Fruit fly (Drosophila melanogaster) whole organism, prepupa: Measurements from ENCODE around the gene CG11342.

ENCODE experiments used
- CG10631 ChIP-seq: fragments of 200-800 bp; sonication (Bioruptor generic); optimal IDR thresholded peaks from 2 replicates; lab custom pipeline; 2016; ENCODE audit warnings: missing biosample characterization, missing genetic modification characterization
- CG10669 ChIP-seq: fragments of 200-800 bp; sonication (Bioruptor generic); optimal IDR thresholded peaks from 3 replicates; lab custom pipeline; 2018; ENCODE audit warnings: missing biosample characterization, mild to moderate bottlenecking, missing genetic modification characterization, moderate library complexity
- CG11294 ChIP-seq: fragments of 200-800 bp; sonication (Bioruptor generic); IDR thresholded peaks from 2 replicates; pipeline ENCODE4 v1.3.6; 2022; ENCODE audit warnings: missing biosample characterization, missing genetic modification characterization
- CG11762 ChIP-seq: fragments of 200-800 bp; sonication (Bioruptor generic); optimal IDR thresholded peaks from 3 replicates; lab custom pipeline; 2016; ENCODE audit warnings: missing biosample characterization, missing genetic modification characterization; ENCODE audit not compliant: insufficient read depth
- CG11902 ChIP-seq: fragments of 200-800 bp; sonication (Bioruptor generic); optimal IDR thresholded peaks from 3 replicates; lab custom pipeline; 2016; ENCODE audit warnings: missing biosample characterization, missing genetic modification characterization
- CG15336 ChIP-seq: fragments of 200-800 bp; sonication (Bioruptor generic); IDR thresholded peaks from 2 replicates; pipeline ENCODE4 v1.3.6; 2022; ENCODE audit warnings: missing biosample characterization, missing genetic modification characterization
- CG1621 ChIP-seq: fragments of 200-800 bp; sonication (Bioruptor generic); optimal IDR thresholded peaks from 3 replicates; lab custom pipeline; 2018; ENCODE audit warnings: missing biosample characterization, mild to moderate bottlenecking, missing genetic modification characterization
- CG3032 ChIP-seq: fragments of 200-800 bp; optimal IDR thresholded peaks from 2 replicates; lab custom pipeline; 2019; ENCODE audit warnings: missing biosample characterization, mild to moderate bottlenecking, missing genetic modification characterization, moderate library complexity
- CG31627 ChIP-seq: fragments of 200-800 bp; sonication (Bioruptor generic); optimal IDR thresholded peaks from 3 replicates; lab custom pipeline; 2016; ENCODE audit warnings: missing biosample characterization, missing genetic modification characterization
- CG32006 ChIP-seq: fragments of 200-800 bp; sonication (Bioruptor generic); optimal IDR thresholded peaks from 3 replicates; lab custom pipeline; 2017; ENCODE audit warnings: missing biosample characterization, mild to moderate bottlenecking, missing genetic modification characterization
- CG34406 ChIP-seq: fragments of 200-800 bp; sonication (Bioruptor generic); optimal IDR thresholded peaks from 3 replicates; lab custom pipeline; 2016; ENCODE audit warnings: missing biosample characterization, missing genetic modification characterization
- CG3919 ChIP-seq: fragments of 200-800 bp; sonication (Bioruptor generic); optimal IDR thresholded peaks from 3 replicates; lab custom pipeline; 2016; ENCODE audit warnings: missing biosample characterization, missing genetic modification characterization
- CG6163 ChIP-seq: fragments of 200-800 bp; sonication (Bioruptor generic); IDR thresholded peaks from 3 replicates; pipeline ENCODE4 v1.3.6; 2022; ENCODE audit warnings: missing biosample characterization, missing genetic modification characterization
- CG6792 ChIP-seq: fragments of 200-800 bp; sonication (Bioruptor generic); optimal IDR thresholded peaks from 3 replicates; lab custom pipeline; 2016; ENCODE audit warnings: missing biosample characterization, missing genetic modification characterization
- CG6854 ChIP-seq: fragments of 200-800 bp; sonication (Bioruptor generic); optimal IDR thresholded peaks from 2 replicates; lab custom pipeline; 2017; ENCODE audit warnings: missing biosample characterization, mild to moderate bottlenecking, missing genetic modification characterization
- CG7368 ChIP-seq: fragments of 200-800 bp; sonication (Bioruptor generic); optimal IDR thresholded peaks from 3 replicates; lab custom pipeline; 2016; ENCODE audit warnings: missing biosample characterization, missing genetic modification characterization
- CG8319 ChIP-seq: fragments of 200-800 bp; sonication (Bioruptor generic); optimal IDR thresholded peaks from 3 replicates; lab custom pipeline; 2016; ENCODE audit warnings: missing biosample characterization, missing genetic modification characterization
- CG8632 ChIP-seq: fragments of 200-800 bp; sonication (Bioruptor generic); optimal IDR thresholded peaks from 3 replicates; lab custom pipeline; 2016; ENCODE audit warnings: missing biosample characterization, missing genetic modification characterization
- CG9139 ChIP-seq: fragments of 200-800 bp; sonication (Bioruptor generic); optimal IDR thresholded peaks from 3 replicates; lab custom pipeline; 2017; ENCODE audit warnings: missing biosample characterization, mild to moderate bottlenecking, missing genetic modification characterization
- Eip78C ChIP-seq: fragments of 200-800 bp; sonication (Bioruptor generic); peaks from one replicate; lab custom pipeline; 2016; ENCODE audit warnings: missing biosample characterization, missing genetic modification characterization
- Eip93F ChIP-seq: fragments of 200-800 bp; sonication (Bioruptor generic); optimal IDR thresholded peaks from 2 replicates; lab custom pipeline; 2016; ENCODE audit warnings: missing biosample characterization, mild to moderate bottlenecking, missing genetic modification characterization
- Ets21C ChIP-seq: fragments of 200-800 bp; sonication (Bioruptor generic); optimal IDR thresholded peaks from 3 replicates; lab custom pipeline; 2016; ENCODE audit warnings: missing biosample characterization, missing genetic modification characterization
- Ets96B ChIP-seq: fragments of 200-800 bp; optimal IDR thresholded peaks from 2 replicates; lab custom pipeline; 2019; ENCODE audit warnings: missing biosample characterization, mild to moderate bottlenecking, missing genetic modification characterization, moderate library complexity
- Gug ChIP-seq: fragments of 200-800 bp; sonication (Bioruptor generic); IDR thresholded peaks from 2 replicates; pipeline ENCODE4 v1.3.6; 2022; ENCODE audit warnings: missing biosample characterization, missing genetic modification characterization
- Hr39 ChIP-seq: fragments of 200-800 bp; sonication (Bioruptor generic); optimal IDR thresholded peaks from 2 replicates; lab custom pipeline; 2016; ENCODE audit warnings: missing biosample characterization, missing genetic modification characterization
- Lpt ChIP-seq: fragments of 200-800 bp; sonication (Bioruptor generic); optimal IDR thresholded peaks from 3 replicates; lab custom pipeline; 2016; ENCODE audit warnings: missing biosample characterization, missing genetic modification characterization
- Met ChIP-seq: fragments of 200-800 bp; sonication (Bioruptor generic); optimal IDR thresholded peaks from 3 replicates; lab custom pipeline; 2016; ENCODE audit warnings: missing biosample characterization, missing genetic modification characterization
- OdsH ChIP-seq: fragments of 200-800 bp; sonication (Bioruptor generic); optimal IDR thresholded peaks from 3 replicates; lab custom pipeline; 2016; ENCODE audit warnings: missing biosample characterization, missing genetic modification characterization
- Smox ChIP-seq: fragments of 200-800 bp; sonication (Bioruptor generic); optimal IDR thresholded peaks from 3 replicates; lab custom pipeline; 2016; ENCODE audit warnings: missing biosample characterization, missing genetic modification characterization
- Sox102F ChIP-seq: fragments of 200-800 bp; sonication (Bioruptor generic); optimal IDR thresholded peaks from 2 replicates; lab custom pipeline; 2016; ENCODE audit warnings: missing biosample characterization, mild to moderate bottlenecking, missing genetic modification characterization
- Sox14 ChIP-seq: fragments of 200-800 bp; sonication (Bioruptor generic); optimal IDR thresholded peaks from 3 replicates; lab custom pipeline; 2016; ENCODE audit warnings: missing biosample characterization, missing genetic modification characterization
- Sox15 ChIP-seq: fragments of 200-800 bp; sonication (Bioruptor generic); optimal IDR thresholded peaks from 3 replicates; lab custom pipeline; 2016; ENCODE audit warnings: missing biosample characterization, missing genetic modification characterization
- achi ChIP-seq: fragments of 200-800 bp; sonication (Bioruptor generic); optimal IDR thresholded peaks from 3 replicates; lab custom pipeline; 2016; ENCODE audit warnings: missing biosample characterization, missing genetic modification characterization
- dac ChIP-seq: fragments of 200-800 bp; sonication (Bioruptor generic); optimal IDR thresholded peaks from 2 replicates; lab custom pipeline; 2017; ENCODE audit warnings: missing biosample characterization, mild to moderate bottlenecking, missing genetic modification characterization
- dsx ChIP-seq: fragments of 200-800 bp; optimal IDR thresholded peaks from 3 replicates; lab custom pipeline; 2019; ENCODE audit warnings: missing biosample characterization, mild to moderate bottlenecking, missing genetic modification characterization, moderate library complexity; ENCODE audit not compliant: poor library complexity, severe bottlenecking
- eg ChIP-seq: fragments of 200-800 bp; sonication (Bioruptor generic); IDR thresholded peaks from 3 replicates; pipeline ENCODE4 v1.3.6; 2022; ENCODE audit warnings: missing biosample characterization, missing genetic modification characterization
- esn ChIP-seq: fragments of 200-800 bp; sonication (Bioruptor generic); optimal IDR thresholded peaks from 2 replicates; lab custom pipeline; 2016; ENCODE audit warnings: missing biosample characterization, mild to moderate bottlenecking, missing genetic modification characterization, moderate library complexity
- fd59A ChIP-seq: fragments of 200-800 bp; sonication (Bioruptor generic); optimal IDR thresholded peaks from 2 replicates; lab custom pipeline; 2017; ENCODE audit warnings: missing biosample characterization, mild to moderate bottlenecking, missing genetic modification characterization, missing genetic modification reagents
- fd85E ChIP-seq: fragments of 200-800 bp; sonication (Bioruptor generic); optimal IDR thresholded peaks from 3 replicates; lab custom pipeline; 2016; ENCODE audit warnings: missing biosample characterization, missing genetic modification characterization
- fkh ChIP-seq: fragments of 200-800 bp; sonication (Bioruptor generic); optimal IDR thresholded peaks from 3 replicates; lab custom pipeline; 2017; ENCODE audit warnings: missing biosample characterization, mild to moderate bottlenecking, missing genetic modification characterization, moderate library complexity
- lz ChIP-seq: fragments of 200-800 bp; sonication (Bioruptor generic); optimal IDR thresholded peaks from 3 replicates; lab custom pipeline; 2016; ENCODE audit warnings: missing biosample characterization, missing genetic modification characterization
- salr ChIP-seq, 2 experiments: fragments of 200-800 bp; sonication (Bioruptor generic); optimal IDR thresholded peaks; 3 replicates each; lab custom pipeline; 2016 to 2018; ENCODE audit warnings: missing biosample characterization in 2 of 2, missing genetic modification characterization in 2 of 2, mild to moderate bottlenecking in 1 of 2
- spab ChIP-seq: fragments of 200-800 bp; sonication (Bioruptor generic); optimal IDR thresholded peaks from 2 replicates; lab custom pipeline; 2017; ENCODE audit warnings: missing biosample characterization, mild to moderate bottlenecking, missing genetic modification characterization, missing genetic modification reagents
- ss ChIP-seq, 2 experiments: fragments of 200-800 bp; sonication (Bioruptor generic); optimal IDR thresholded peaks; 2 replicates in 1 of 2; 3 replicates in 1 of 2; lab custom pipeline; 2017 to 2018; ENCODE audit warnings: mild to moderate bottlenecking in 2 of 2, missing biosample characterization in 2 of 2, missing genetic modification characterization in 2 of 2, moderate library complexity in 1 of 2
- svp ChIP-seq: fragments of 200-800 bp; sonication (Bioruptor generic); peaks from one replicate; lab custom pipeline; 2016; ENCODE audit warnings: missing biosample characterization, missing genetic modification characterization
- topi ChIP-seq: fragments of 200-800 bp; sonication (Bioruptor generic); optimal IDR thresholded peaks from 3 replicates; lab custom pipeline; 2016; ENCODE audit warnings: missing biosample characterization, missing genetic modification characterization
- vri ChIP-seq: fragments of 200-800 bp; sonication (Bioruptor generic); optimal IDR thresholded peaks from 3 replicates; lab custom pipeline; 2016; ENCODE audit warnings: missing biosample characterization, mild to moderate bottlenecking, missing genetic modification characterization

Gene CG11342

DNA sequence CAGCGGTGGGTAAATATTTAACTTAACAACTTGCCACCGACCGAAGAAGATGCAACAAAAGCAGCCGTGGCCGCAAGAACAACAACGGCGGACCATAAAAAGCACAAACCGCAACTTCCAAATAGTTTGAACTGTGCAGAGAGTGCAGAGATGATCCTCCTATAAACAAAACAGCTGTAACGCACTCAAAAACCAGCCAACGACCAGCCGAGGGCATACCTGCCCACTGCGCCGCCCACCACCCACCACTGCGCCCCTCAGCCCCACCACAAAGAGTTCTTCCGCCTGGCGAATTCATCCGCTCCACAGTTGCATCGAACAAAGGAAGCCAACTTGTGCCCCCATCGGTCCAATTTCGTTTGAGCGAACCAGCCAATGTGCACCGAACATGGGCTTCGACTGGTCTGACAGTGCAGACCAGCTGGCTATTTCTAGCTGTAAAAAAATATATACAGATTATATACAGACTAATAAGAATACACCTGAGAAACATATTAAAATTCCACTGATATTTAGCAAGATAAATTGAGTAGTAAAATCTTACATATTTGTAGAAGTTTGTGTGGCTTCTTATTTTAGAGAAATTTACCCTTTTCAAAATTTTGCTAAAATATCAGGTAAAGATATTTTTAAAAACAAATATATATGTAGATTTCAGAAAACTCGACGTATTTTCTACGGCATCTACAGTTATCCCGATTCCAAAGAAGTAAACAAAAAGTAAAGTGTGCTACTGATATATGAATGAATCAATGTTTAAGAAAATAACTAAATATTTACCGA lies 16.5 kb upstream of the CG11342 start (continued):
- no peak for TF ChIP-seq dsx (GFP tag; lab: Kevin White, UChicago)
- no peak for TF ChIP-seq CG11902 (GFP tag; lab: Kevin White, UChicago)
- peak; percentile 22 for TF ChIP-seq CG32006
- TF ChIP-seq eg (GFP tag; lab: Robert Waterston, UW), result no peak; the same call in 2 of the 3 replicates
- TF ChIP-seq achi (GFP tag; lab: Kevin White, UChicago), result no peak
- no peak for TF ChIP-seq salr (GFP tag; optimal IDR thresholded peaks at IDR 0.05; lab: Kevin White, UChicago)
- TF ChIP-seq esn, result peak; percentile 40
- TF ChIP-seq CG11762 (GFP tag; lab: Kevin White, UChicago), result no peak
- peak; percentile 32 for TF ChIP-seq topi (GFP tag; lab: Kevin White, UChicago)
- TF ChIP-seq vri (GFP tag; lab: Kevin White, UChicago), result no peak
- TF ChIP-seq fkh (GFP tag; lab: Kevin White, UChicago), result no peak
- TF ChIP-seq CG10631 (GFP tag; lab: Kevin White, UChicago), result no peak

- no peak for TF ChIP-seq CG11294 (GFP tag; lab: Robert Waterston, UW)
- TF ChIP-seq svp, result peak; percentile 70
- peak; percentile 70 for TF ChIP-seq topi (GFP tag; lab: Kevin White, UChicago)
- TF ChIP-seq CG6854 (GFP tag; lab: Kevin White, UChicago), result no peak
- TF ChIP-seq achi (GFP tag; lab: Kevin White, UChicago), result peak; percentile 54
- TF ChIP-seq ss (GFP tag; optimal IDR thresholded peaks at IDR 0.05; lab: Kevin White, UChicago), result peak; percentile 61 to 66
- peak; percentile 72 for TF ChIP-seq CG9139 (GFP tag; lab: Kevin White, UChicago)
- TF ChIP-seq vri (GFP tag; lab: Kevin White, UChicago), result peak; percentile 24
- TF ChIP-seq CG6792 (GFP tag; lab: Kevin White, UChicago), result peak; percentile 49
- TF ChIP-seq Lpt (GFP tag; lab: Kevin White, UChicago), result no peak
- TF ChIP-seq Hr39, result peak; percentile 11
- peak; percentile 39 to 50 for TF ChIP-seq salr (GFP tag; optimal IDR thresholded peaks at IDR 0.05; lab: Kevin White, UChicago)
- peak; percentile 29 for TF ChIP-seq Sox102F (GFP tag; lab: Kevin White, UChicago)
- peak; percentile 1 for TF ChIP-seq CG11902 (GFP tag; lab: Kevin White, UChicago)
- TF ChIP-seq CG32006, result peak; percentile 3
- TF ChIP-seq Gug (GFP tag; lab: Robert Waterston, UW), result no peak
- TF ChIP-seq CG7368 (GFP tag; lab: Kevin White, UChicago), result peak; percentile 67
- TF ChIP-seq CG8319, result peak; percentile 8
- TF ChIP-seq CG11762 (GFP tag; lab: Kevin White, UChicago), result peak; percentile 61
- no peak for TF ChIP-seq CG34406 (GFP tag; lab: Kevin White, UChicago)
- peak; percentile 92 for TF ChIP-seq CG10669 (GFP tag; lab: Kevin White, UChicago)
- TF ChIP-seq CG3919, result peak; percentile 90
- TF ChIP-seq eg (GFP tag; lab: Robert Waterston, UW), result peak; percentile 30; the same call in 1 of the 3 replicates
- peak; percentile 74 for TF ChIP-seq CG10631 (GFP tag; lab: Kevin White, UChicago)
- TF ChIP-seq CG8632, result peak; percentile 30
- peak; percentile 34 for TF ChIP-seq lz
- TF ChIP-seq dac, result no peak
- peak; percentile 91 for TF ChIP-seq CG3032 (tag; lab: Kevin White, UChicago)
- peak; percentile 91 for TF ChIP-seq Eip78C (GFP tag; lab: Kevin White, UChicago)
- no peak for TF ChIP-seq Ets21C (GFP tag; lab: Kevin White, UChicago)
- TF ChIP-seq fd59A, result peak; percentile 71
- no peak for TF ChIP-seq fd85E
- peak; percentile 61 for TF ChIP-seq OdsH
- peak; percentile 33 for TF ChIP-seq Smox
- TF ChIP-seq CG31627 (GFP tag; lab: Kevin White, UChicago), result peak; percentile 21
- peak; percentile 96 for TF ChIP-seq Ets96B
- no peak for TF ChIP-seq Sox15
- peak; percentile 77 for TF ChIP-seq CG6163 (GFP tag; lab: Robert Waterston, UW)
- no peak for TF ChIP-seq Eip93F (GFP tag; lab: Kevin White, UChicago)
- peak; percentile 42 for TF ChIP-seq Met
- TF ChIP-seq CG15336 (GFP tag; lab: Robert Waterston, UW), result peak; percentile 30; the same call in 1 of the 2 replicates
- TF ChIP-seq Sox14, result peak; percentile 54
- TF ChIP-seq CG1621, result peak; percentile 72
- TF ChIP-seq spab (GFP tag; lab: Kevin White, UChicago), result peak; percentile 92
Measured at dm6 chr3L:4383104-4383503, 15.8 kb upstream of the CG11342 start.
